Fruit fly (Drosophila melanogaster): ENCODE measurements around the gene Dph4.

Gene Dph4

DNA sequence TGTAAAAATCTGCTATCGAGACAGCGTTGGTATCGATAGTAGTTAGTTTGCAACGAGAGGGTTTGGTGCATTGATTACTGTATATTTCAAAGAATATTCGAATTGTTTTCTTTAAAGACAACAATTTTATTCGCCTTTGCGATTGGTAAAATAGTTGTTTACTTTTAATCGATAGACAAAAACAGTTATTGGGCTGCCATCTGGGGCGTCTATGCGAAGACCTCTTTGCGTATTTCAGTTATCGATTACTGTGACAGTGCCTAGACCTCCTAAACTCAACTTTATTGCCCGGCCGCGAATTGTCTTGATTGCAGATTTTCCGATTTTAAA, 10.8 kb downstream of the Dph4 start, which contains the start of gene Atu (continued):
- TF ChIP-seq sd (tag; optimal IDR thresholded peaks at IDR 0.05), result peak; percentile 63
- no peak for TF ChIP-seq Asciz (GFP tag; optimal IDR thresholded peaks at IDR 0.05)
- TF ChIP-seq Trl (optimal IDR thresholded peaks at IDR 0.05), result no peak
- TF ChIP-seq Trl (GFP tag; optimal IDR thresholded peaks at IDR 0.05), result peak; percentile 34
- TF ChIP-seq sr (GFP tag; IDR thresholded peaks at IDR 0.05), result no peak
- TF ChIP-seq ind (GFP tag; optimal IDR thresholded peaks at IDR 0.05), result peak; percentile 43
- TF ChIP-seq CG17829 (tag; optimal IDR thresholded peaks at IDR 0.05), result peak; percentile 49
- peak; percentile 39 for TF ChIP-seq NC2β (GFP tag; optimal IDR thresholded peaks at IDR 0.05)
- TF ChIP-seq ara (GFP tag; IDR thresholded peaks at IDR 0.05), result no peak
- no peak for TF ChIP-seq scrt (GFP tag; optimal IDR thresholded peaks at IDR 0.05)
- TF ChIP-seq CG7745 (tag; optimal IDR thresholded peaks at IDR 0.05), result no peak
- TF ChIP-seq nmo (GFP tag; optimal IDR thresholded peaks at IDR 0.05), result peak; percentile 76
- peak; percentile 93 for TF ChIP-seq sna (GFP tag; IDR thresholded peaks at IDR 0.05; ENCODE audit: partially characterized antibody)
- no peak for TF ChIP-seq CG12219 (GFP tag; optimal IDR thresholded peaks at IDR 0.05)
- TF ChIP-seq CG10147 (GFP tag; optimal IDR thresholded peaks at IDR 0.05), result peak; percentile 38
- no peak for TF ChIP-seq maf-S (GFP tag; optimal IDR thresholded peaks at IDR 0.05)
- TF ChIP-seq Ets65A (GFP tag), result no peak
- TF ChIP-seq CG14860 (GFP tag; IDR thresholded peaks at IDR 0.05; ENCODE audit: partially characterized antibody), result peak; percentile 94
- TF ChIP-seq cg (GFP tag; optimal IDR thresholded peaks at IDR 0.05), result peak; percentile 87
- TF ChIP-seq CG15514 (GFP tag; optimal IDR thresholded peaks at IDR 0.05), result peak; percentile 71
- TF ChIP-seq CG13296 (GFP tag; optimal IDR thresholded peaks at IDR 0.05), result no peak
- TF ChIP-seq CG3995 (GFP tag; optimal IDR thresholded peaks at IDR 0.05), result peak; percentile 80
- peak; percentile 39 for TF ChIP-seq HLH54F (GFP tag; optimal IDR thresholded peaks at IDR 0.05)
- TF ChIP-seq dpn (GFP tag; optimal IDR thresholded peaks at IDR 0.05), result peak in 1 of 2 experiments; percentile 16
- TF ChIP-seq mld (GFP tag; IDR thresholded peaks at IDR 0.05; ENCODE audit: partially characterized antibody), result peak; percentile 42; the same call in 1 of the 3 replicates
- TF ChIP-seq sqz (GFP tag; optimal IDR thresholded peaks at IDR 0.05), result peak; percentile 8
- peak; percentile 7 for TF ChIP-seq Mad (GFP tag; optimal IDR thresholded peaks at IDR 0.05)
- peak; percentile 38 for TF ChIP-seq zfh2 (GFP tag; optimal IDR thresholded peaks at IDR 0.05)
- TF ChIP-seq Ada2b (GFP tag; IDR thresholded peaks at IDR 0.05), result no peak
- TF ChIP-seq psq (GFP tag; optimal IDR thresholded peaks at IDR 0.05), result no peak
- TF ChIP-seq CG34224 (GFP tag; IDR thresholded peaks at IDR 0.05; ENCODE audit: partially characterized antibody), result peak; percentile 94
- peak in 1 of 2 experiments; percentile 42 for TF ChIP-seq Pdp1 (GFP tag; optimal IDR thresholded peaks at IDR 0.05)
- TF ChIP-seq lov (optimal IDR thresholded peaks at IDR 0.05), result no peak
- TF ChIP-seq lov (GFP tag; IDR thresholded peaks at IDR 0.05), result no peak
- TF ChIP-seq Oli (tag; optimal IDR thresholded peaks at IDR 0.05), result no peak
- TF ChIP-seq Neu2 (GFP tag; optimal IDR thresholded peaks at IDR 0.05; ENCODE audit: borderline replicate concordance), result no peak
- peak; percentile 93 for TF ChIP-seq CG16813 (GFP tag; IDR thresholded peaks at IDR 0.05; ENCODE audit: partially characterized antibody)
- no peak for TF ChIP-seq CG10959 (GFP tag; IDR thresholded peaks at IDR 0.05)
- TF ChIP-seq CG34422 (GFP tag; IDR thresholded peaks at IDR 0.05), result peak; percentile 39; the same call in 1 of the 3 replicates
- peak in 1 of 2 experiments; percentile 22 for TF ChIP-seq Hr78 (GFP tag; optimal IDR thresholded peaks at IDR 0.05)
- TF ChIP-seq HLH3B (GFP tag; IDR thresholded peaks at IDR 0.05), result no peak
- TF ChIP-seq CG5953 (GFP tag; IDR thresholded peaks at IDR 0.05), result no peak
- peak; percentile 32 for TF ChIP-seq CG10979 (tag; optimal IDR thresholded peaks at IDR 0.05)
- no peak for TF ChIP-seq cad (GFP tag; optimal IDR thresholded peaks at IDR 0.05)
- TF ChIP-seq pzg (GFP tag; optimal IDR thresholded peaks at IDR 0.05), result peak; percentile 84
- peak; percentile 12 for TF ChIP-seq tx (GFP tag; optimal IDR thresholded peaks at IDR 0.05)
- TF ChIP-seq tin (GFP tag; optimal IDR thresholded peaks at IDR 0.05), result peak; percentile 28
- TF ChIP-seq CG6175 (GFP tag; IDR thresholded peaks at IDR 0.05), result no peak
- TF ChIP-seq org-1 (GFP tag; optimal IDR thresholded peaks at IDR 0.05), result no peak
- TF ChIP-seq CHES-1-like (GFP tag; optimal IDR thresholded peaks at IDR 0.05), result peak; percentile 88
- no peak for TF ChIP-seq fd3F (GFP tag; optimal IDR thresholded peaks at IDR 0.05)
